Worm (Caenorhabditis elegans) whole organism, mixed stage, embryonic: ENCODE measurements around the gene algn-14.

Source experiments
- nhr-12 ChIP-seq: fragments of 150-350 bp; optimal IDR thresholded peaks from 2 replicates; lab custom pipeline; 2014; ENCODE audit warnings: missing biosample characterization, missing genetic modification characterization
- snpc-4 ChIP-seq: fragments of 150-350 bp; optimal IDR thresholded peaks from 2 replicates; lab custom pipeline; 2014; ENCODE audit warnings: missing biosample characterization, missing genetic modification characterization
- ztf-11 ChIP-seq: fragments of 150-350 bp; optimal IDR thresholded peaks from 2 replicates; lab custom pipeline; 2014; ENCODE audit warnings: missing biosample characterization, missing genetic modification characterization

ce11 chrIV:3832040-3832439, 28.8 kb upstream of the algn-14 start:
- TF ChIP-seq ztf-11, result no peak
- TF ChIP-seq snpc-4 (tag; lab: Kevin White, UChicago), result no peak
- TF ChIP-seq nhr-12 (tag; lab: Kevin White, UChicago), result no peak
